Worm (Caenorhabditis elegans): ENCODE results near the gene lact-7.
A peak's percentile ranks its signal among the peaks of the same experiment; 100 is the strongest.

ce11 chrX:11798057-11798555 is 39.2 kb downstream of the lact-7 start, which contains the start of gene rsd-3:
- TF ChIP-seq pax-1 (tag; optimal IDR thresholded peaks at IDR 0.05) (no peak), nhr-11 (tag; optimal IDR thresholded peaks at IDR 0.05) (no peak), pqm-1 (tag; optimal IDR thresholded peaks at IDR 0.05) (no peak), tbx-7 (tag; optimal IDR thresholded peaks at IDR 0.05) (no peak), ama-1 (optimal IDR thresholded peaks at IDR 0.05) (no peak), ceh-9 (tag; optimal IDR thresholded peaks at IDR 0.05) (no peak), hlh-30 (tag; optimal IDR thresholded peaks at IDR 0.05; ENCODE audit: insufficient read depth) (peak; percentile 21), unc-86 (tag; optimal IDR thresholded peaks at IDR 0.05) (no peak), C38D4.7 (GFP tag; optimal IDR thresholded peaks at IDR 0.05) (no peak), K02D7.2 (tag; optimal IDR thresholded peaks at IDR 0.05) (no peak)
